Worm (Caenorhabditis elegans): ENCODE measurements around the gene rab-39.

The rab-39 gene

DNA sequence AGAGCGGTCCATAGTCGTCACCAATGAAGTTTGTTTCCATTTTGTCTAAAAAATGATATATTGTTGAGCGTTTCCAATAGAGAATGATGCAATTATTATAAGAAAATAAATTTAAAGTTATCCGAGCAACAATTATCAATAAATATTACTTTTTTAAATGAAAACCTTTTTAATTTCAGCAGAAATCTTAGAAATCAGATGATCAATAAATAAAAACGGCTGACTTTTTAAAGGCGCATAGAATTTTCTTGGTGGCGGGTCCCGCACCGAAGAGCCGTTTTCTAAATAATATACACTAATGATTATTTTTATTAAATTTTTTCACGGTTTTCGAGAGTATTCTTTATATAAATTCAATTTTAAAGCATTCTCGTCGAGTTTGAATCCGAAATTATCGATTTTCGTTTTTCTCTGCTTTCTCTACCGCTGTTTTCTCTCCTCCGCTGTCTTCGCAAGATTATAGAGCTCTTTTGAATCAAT, at the start of gene rab-39:
rab-39 (minus strand) TSS at position 51 of the 480 bp plus-strand sequence.
- no peak for TF ChIP-seq ztf-11 (tag; optimal IDR thresholded peaks at IDR 0.05)
- TF ChIP-seq mep-1 (tag; optimal IDR thresholded peaks at IDR 0.05), result peak; percentile 36
- peak; percentile 74 for TF ChIP-seq ces-1 (GFP tag; optimal IDR thresholded peaks at IDR 0.05)
- TF ChIP-seq lsy-2 (tag; optimal IDR thresholded peaks at IDR 0.05), result peak; percentile 12

DNA sequence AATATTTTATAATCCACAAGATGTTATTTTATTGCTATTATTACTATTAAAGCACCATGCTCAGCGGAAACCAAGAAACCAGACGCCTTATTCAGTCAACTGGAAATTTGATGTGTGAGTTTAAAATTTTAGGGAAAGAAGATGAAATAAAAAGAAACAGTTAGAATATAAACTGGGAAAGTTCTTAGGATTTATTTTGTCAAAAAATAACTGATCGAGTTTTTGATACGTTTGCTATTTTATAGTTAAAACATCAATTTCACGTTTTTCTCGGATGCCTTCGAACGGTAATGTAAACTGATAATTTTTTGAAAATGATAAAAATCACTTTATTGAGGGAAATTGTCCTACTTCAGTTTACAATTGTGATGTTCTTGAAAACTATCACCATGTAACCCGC, 49.7 kb upstream of the rab-39 start, which contains the start of gene C06C3.3:
C06C3.3 (minus strand) TSS at position 101 of the 400 bp plus-strand sequence.
- TF ChIP-seq ceh-83 (GFP tag; optimal IDR thresholded peaks at IDR 0.05), result no peak
- no peak for TF ChIP-seq nhr-237 (tag; optimal IDR thresholded peaks at IDR 0.05)
- TF ChIP-seq cnd-1 (tag; optimal IDR thresholded peaks at IDR 0.05), result no peak
- no peak for TF ChIP-seq ceh-39 (tag; optimal IDR thresholded peaks at IDR 0.05)
- TF ChIP-seq drap-1 (GFP tag; optimal IDR thresholded peaks at IDR 0.05), result no peak
- TF ChIP-seq bed-3 (GFP tag; optimal IDR thresholded peaks at IDR 0.05), result no peak
- no peak for TF ChIP-seq pha-4 (tag; optimal IDR thresholded peaks at IDR 0.05)
- no peak for TF ChIP-seq M03D4.4 (tag; optimal IDR thresholded peaks at IDR 0.05)
- no peak for TF ChIP-seq ztf-11 (tag; optimal IDR thresholded peaks at IDR 0.05)
- TF ChIP-seq unc-39 (tag; optimal IDR thresholded peaks at IDR 0.05), result no peak
- no peak for TF ChIP-seq unc-120 (tag; optimal IDR thresholded peaks at IDR 0.05; ENCODE audit: poor library complexity, severe bottlenecking)
- no peak for TF ChIP-seq blmp-1 (tag; optimal IDR thresholded peaks at IDR 0.05)
- no peak for TF ChIP-seq sptf-1 (tag; optimal IDR thresholded peaks at IDR 0.05)
- no peak for TF ChIP-seq mep-1 (tag; optimal IDR thresholded peaks at IDR 0.05)
- no peak for TF ChIP-seq sem-2 (GFP tag; optimal IDR thresholded peaks at IDR 0.05)

DNA sequence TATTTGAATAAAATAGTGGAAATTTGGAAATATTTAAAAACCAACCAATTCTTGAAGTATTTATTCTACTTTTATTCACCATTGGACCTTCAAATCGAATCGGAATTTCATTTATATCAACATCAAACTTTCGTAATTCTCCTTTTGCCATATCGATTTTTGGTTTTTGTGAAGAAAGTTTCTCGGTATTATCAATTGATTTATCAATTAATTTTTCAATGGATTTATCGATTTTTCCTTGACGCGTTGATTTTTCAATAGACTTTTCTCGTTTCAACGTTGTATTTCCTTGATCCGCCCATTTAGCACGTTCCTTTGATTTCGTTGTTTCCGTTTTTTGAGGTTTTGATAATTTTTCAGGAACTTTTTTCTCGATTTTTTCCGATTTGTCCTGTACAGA, 46.7 kb upstream of the rab-39 start:
- no peak for TF ChIP-seq elt-1 (tag; optimal IDR thresholded peaks at IDR 0.05; ENCODE audit: borderline replicate concordance, insufficient read depth)
- no peak for TF ChIP-seq drap-1 (GFP tag; optimal IDR thresholded peaks at IDR 0.05)
- no peak for TF ChIP-seq lsy-2 (tag; optimal IDR thresholded peaks at IDR 0.05)
- no peak for TF ChIP-seq mab-5 (tag; optimal IDR thresholded peaks at IDR 0.05)
- no peak for TF ChIP-seq mep-1 (tag; optimal IDR thresholded peaks at IDR 0.05)
- TF ChIP-seq nhr-12 (tag; optimal IDR thresholded peaks at IDR 0.05), result no peak
- no peak for TF ChIP-seq nhr-76 (tag; optimal IDR thresholded peaks at IDR 0.05)
- TF ChIP-seq snpc-4 (tag; optimal IDR thresholded peaks at IDR 0.05), result no peak
- TF ChIP-seq unc-62 (GFP tag; optimal IDR thresholded peaks at IDR 0.05), result no peak
- TF ChIP-seq elt-3 (tag; optimal IDR thresholded peaks at IDR 0.05), result no peak
- no peak for TF ChIP-seq ceh-83 (GFP tag; optimal IDR thresholded peaks at IDR 0.05)
- no peak for TF ChIP-seq ceh-43 (GFP tag; optimal IDR thresholded peaks at IDR 0.05)
- TF ChIP-seq cnd-1 (tag; optimal IDR thresholded peaks at IDR 0.05), result no peak
- TF ChIP-seq unc-120 (tag; optimal IDR thresholded peaks at IDR 0.05; ENCODE audit: poor library complexity, severe bottlenecking), result no peak
- TF ChIP-seq ces-1 (GFP tag; optimal IDR thresholded peaks at IDR 0.05), result no peak
- no peak for TF ChIP-seq lin-32 (GFP tag; optimal IDR thresholded peaks at IDR 0.05)
- no peak for TF ChIP-seq flh-1 (GFP tag; optimal IDR thresholded peaks at IDR 0.05)
- no peak for TF ChIP-seq blmp-1 (tag; optimal IDR thresholded peaks at IDR 0.05)
- no peak for TF ChIP-seq unc-39 (tag; optimal IDR thresholded peaks at IDR 0.05)

DNA sequence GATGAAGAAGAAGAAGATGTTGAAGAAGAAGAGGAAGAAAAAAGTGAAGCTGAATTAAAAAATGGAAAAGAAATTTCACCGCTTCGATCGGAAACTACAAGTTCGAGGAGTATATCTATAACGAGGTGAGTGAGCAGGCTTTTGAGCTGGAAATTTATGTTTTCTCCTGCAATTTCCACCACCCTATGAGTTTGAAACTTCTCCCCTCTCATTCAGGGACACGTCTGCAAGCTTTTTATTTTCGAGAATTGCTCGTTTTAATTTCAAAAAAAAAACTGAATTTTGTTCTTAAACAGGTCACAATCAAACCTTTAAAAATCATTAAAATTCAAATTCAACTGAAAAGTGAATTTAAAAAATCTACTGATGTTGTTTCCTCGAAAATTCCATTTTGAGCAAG, 39.5 kb upstream of the rab-39 start:
- no peak for TF ChIP-seq lin-13 (tag; optimal IDR thresholded peaks at IDR 0.05)
- TF ChIP-seq ces-1 (GFP tag; optimal IDR thresholded peaks at IDR 0.05), result no peak
- TF ChIP-seq drap-1 (GFP tag; optimal IDR thresholded peaks at IDR 0.05), result no peak
- no peak for TF ChIP-seq zip-8 (tag; optimal IDR thresholded peaks at IDR 0.05)
- no peak for TF ChIP-seq unc-39 (tag; optimal IDR thresholded peaks at IDR 0.05)
- TF ChIP-seq flh-1 (GFP tag; optimal IDR thresholded peaks at IDR 0.05), result no peak
- no peak for TF ChIP-seq lin-32 (GFP tag; optimal IDR thresholded peaks at IDR 0.05)
- TF ChIP-seq cnd-1 (tag; optimal IDR thresholded peaks at IDR 0.05), result no peak
- no peak for TF ChIP-seq M03D4.4 (tag; optimal IDR thresholded peaks at IDR 0.05)
- no peak for TF ChIP-seq sem-2 (GFP tag; optimal IDR thresholded peaks at IDR 0.05)
- no peak for TF ChIP-seq elt-1 (tag; optimal IDR thresholded peaks at IDR 0.05; ENCODE audit: borderline replicate concordance, insufficient read depth)
- TF ChIP-seq mls-2 (tag; optimal IDR thresholded peaks at IDR 0.05), result no peak
- TF ChIP-seq unc-62 (GFP tag; optimal IDR thresholded peaks at IDR 0.05), result no peak
- TF ChIP-seq ztf-11 (tag; optimal IDR thresholded peaks at IDR 0.05), result no peak
- no peak for TF ChIP-seq pha-4 (tag; optimal IDR thresholded peaks at IDR 0.05)
- no peak for TF ChIP-seq lsy-2 (tag; optimal IDR thresholded peaks at IDR 0.05)
- TF ChIP-seq snpc-4 (tag; optimal IDR thresholded peaks at IDR 0.05), result no peak
- TF ChIP-seq nhr-76 (tag; optimal IDR thresholded peaks at IDR 0.05), result no peak
- TF ChIP-seq blmp-1 (tag; optimal IDR thresholded peaks at IDR 0.05), result no peak

DNA sequence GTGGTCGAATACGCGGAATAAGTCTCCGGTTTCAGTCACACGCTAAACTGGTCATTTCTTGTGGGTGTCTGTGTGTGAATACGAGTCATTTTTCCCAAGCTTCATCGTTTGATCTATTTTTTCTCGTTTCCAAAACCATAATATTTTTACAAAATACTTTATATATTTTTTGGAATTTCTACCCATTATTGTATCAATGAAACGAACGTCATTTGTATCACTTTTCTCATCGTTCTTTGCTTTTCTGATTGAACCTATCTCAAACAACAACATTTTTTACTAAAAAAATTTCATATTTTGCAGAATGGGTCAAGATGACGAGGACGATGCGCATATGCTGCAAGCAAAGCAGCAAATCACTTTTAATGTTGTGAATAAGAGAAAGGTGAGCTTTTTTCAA, 35.5 kb upstream of the rab-39 start, which contains the start of gene mel-11:
mel-11 (plus strand) TSS at position 301 of the 400 bp plus-strand sequence.
- no peak for TF ChIP-seq drap-1 (GFP tag; optimal IDR thresholded peaks at IDR 0.05)
- no peak for TF ChIP-seq ceh-39 (tag; optimal IDR thresholded peaks at IDR 0.05)
